Fruit fly (Drosophila melanogaster) whole organism, embryonic: ENCODE data around the gene Elp3.

Source experiments
- Adf1 ChIP-seq: fragments of 200-800 bp; sonication (Bioruptor generic); IDR thresholded peaks from 2 replicates; pipeline ENCODE4 v1.3.6; 2022; ENCODE audit warnings: missing biosample characterization, missing genetic modification characterization
- Antp ChIP-seq: fragments of 200-800 bp; sonication (Bioruptor generic); optimal IDR thresholded peaks from 3 replicates; lab custom pipeline; 2016; ENCODE audit warnings: missing biosample characterization, missing genetic modification characterization
- CG12391 ChIP-seq: fragments of 200-800 bp; sonication (Bioruptor generic); optimal IDR thresholded peaks from 3 replicates; lab custom pipeline; 2018; ENCODE audit warnings: missing biosample characterization, mild to moderate bottlenecking, missing genetic modification characterization, moderate library complexity
- CG13287 ChIP-seq: fragments of 200-800 bp; sonication (Bioruptor generic); IDR thresholded peaks from 2 replicates; pipeline ENCODE4 v1.3.6; 2022; ENCODE audit warnings: missing biosample characterization, missing genetic modification characterization; ENCODE audit not compliant: partially characterized antibody
- CG1832 ChIP-seq: fragments of 200-800 bp; sonication (Bioruptor generic); optimal IDR thresholded peaks from 2 replicates; lab custom pipeline; 2017; ENCODE audit warnings: missing biosample characterization, mild to moderate bottlenecking, missing genetic modification characterization, inconsistent platforms
- CG18764 ChIP-seq: fragments of 200-800 bp; sonication (Bioruptor generic); optimal IDR thresholded peaks from 3 replicates; lab custom pipeline; 2016; ENCODE audit warnings: missing biosample characterization, missing genetic modification characterization
- CG2120 ChIP-seq: fragments of 200-800 bp; sonication (Bioruptor generic); optimal IDR thresholded peaks from 3 replicates; lab custom pipeline; 2016; ENCODE audit warnings: missing biosample characterization, missing genetic modification characterization
- CG31224 ChIP-seq: fragments of 200-800 bp; sonication (Bioruptor generic); IDR thresholded peaks from 2 replicates; pipeline ENCODE4 v1.3.6; 2022; ENCODE audit warnings: missing biosample characterization, missing genetic modification characterization
- CG31388 ChIP-seq: fragments of 200-800 bp; sonication (Bioruptor generic); optimal IDR thresholded peaks from 2 replicates; lab custom pipeline; 2016; ENCODE audit warnings: missing biosample characterization, missing genetic modification characterization
- CG34376 ChIP-seq: fragments of 200-800 bp; sonication (Bioruptor generic); optimal IDR thresholded peaks from 2 replicates; lab custom pipeline; 2018; ENCODE audit warnings: missing biosample characterization, mild to moderate bottlenecking, missing genetic modification characterization
- CG3838 ChIP-seq: fragments of 200-800 bp; sonication (Bioruptor generic); optimal IDR thresholded peaks from 3 replicates; lab custom pipeline; 2016; ENCODE audit warnings: missing biosample characterization, missing genetic modification characterization
- CG43689 ChIP-seq: fragments of 200-800 bp; sonication (Bioruptor generic); IDR thresholded peaks from 2 replicates; pipeline ENCODE4 v1.3.6; 2022; ENCODE audit warnings: missing biosample characterization, missing genetic modification characterization
- CG4617 ChIP-seq: fragments of 200-800 bp; sonication (Bioruptor generic); optimal IDR thresholded peaks from 3 replicates; lab custom pipeline; 2016; ENCODE audit warnings: missing biosample characterization, missing genetic modification characterization, borderline replicate concordance
- CG4707 ChIP-seq: fragments of 200-800 bp; sonication (Bioruptor generic); optimal IDR thresholded peaks from 2 replicates; lab custom pipeline; 2018; ENCODE audit warnings: missing biosample characterization, mild to moderate bottlenecking, missing genetic modification characterization, moderate library complexity
- CG7963 ChIP-seq: fragments of 200-800 bp; sonication (Bioruptor generic); IDR thresholded peaks from 3 replicates; pipeline ENCODE4 v1.3.6; 2022; ENCODE audit warnings: missing biosample characterization, missing genetic modification characterization; ENCODE audit not compliant: partially characterized antibody
- CoRest ChIP-seq: fragments of 200-800 bp; sonication (Bioruptor generic); optimal IDR thresholded peaks from 3 replicates; lab custom pipeline; 2018; ENCODE audit warnings: missing biosample characterization, mild to moderate bottlenecking, missing genetic modification characterization, moderate library complexity
- Doc3 ChIP-seq: fragments of 200-800 bp; sonication (Bioruptor generic); IDR thresholded peaks from 3 replicates; pipeline ENCODE4 v1.3.6; 2022; ENCODE audit warnings: missing biosample characterization, missing genetic modification characterization; ENCODE audit not compliant: partially characterized antibody
- Dref ChIP-seq: fragments of 200-800 bp; sonication (Bioruptor generic); IDR thresholded peaks from 2 replicates; pipeline ENCODE4 v1.3.6; 2022; ENCODE audit warnings: missing biosample characterization, missing genetic modification characterization
- Fer2 ChIP-seq: fragments of 200-800 bp; sonication (Bioruptor generic); optimal IDR thresholded peaks from 2 replicates; lab custom pipeline; 2018; ENCODE audit warnings: missing biosample characterization, mild to moderate bottlenecking, missing genetic modification characterization, moderate library complexity
- HmgD ChIP-seq: fragments of 200-800 bp; sonication (Bioruptor generic); optimal IDR thresholded peaks from 3 replicates; lab custom pipeline; 2016; ENCODE audit warnings: missing biosample characterization, missing genetic modification characterization
- Hr3 ChIP-seq: fragments of 200-800 bp; sonication (Bioruptor generic); optimal IDR thresholded peaks from 3 replicates; lab custom pipeline; 2016; ENCODE audit warnings: missing biosample characterization, missing genetic modification characterization
- Hr51 ChIP-seq, 2 experiments: fragments of 200-800 bp; sonication (Bioruptor generic); optimal IDR thresholded peaks; 2 replicates in 1 of 2; 3 replicates in 1 of 2; lab custom pipeline; 2016 to 2018; ENCODE audit warnings: missing biosample characterization in 2 of 2, missing genetic modification characterization in 2 of 2, mild to moderate bottlenecking in 1 of 2, moderate library complexity in 1 of 2
- MESR4 ChIP-seq: fragments of 200-800 bp; sonication (Bioruptor generic); optimal IDR thresholded peaks from 2 replicates; lab custom pipeline; 2018; ENCODE audit warnings: missing biosample characterization, mild to moderate bottlenecking, missing genetic modification characterization, moderate library complexity
- Mad ChIP-seq: fragments of 200-800 bp; sonication (Bioruptor generic); optimal IDR thresholded peaks from 2 replicates; lab custom pipeline; 2016; ENCODE audit warnings: missing biosample characterization, missing genetic modification characterization
- Nf-YC ChIP-seq: fragments of 200-800 bp; optimal IDR thresholded peaks from 3 replicates; lab custom pipeline; 2019; ENCODE audit warnings: missing biosample characterization, mild to moderate bottlenecking, missing genetic modification characterization, moderate library complexity
- Oli ChIP-seq: fragments of 200-800 bp; sonication (Bioruptor generic); optimal IDR thresholded peaks from 2 replicates; lab custom pipeline; 2018; ENCODE audit warnings: missing biosample characterization, mild to moderate bottlenecking, missing genetic modification characterization, moderate library complexity
- Opbp ChIP-seq: fragments of 200-800 bp; sonication (Bioruptor generic); IDR thresholded peaks from 3 replicates; pipeline ENCODE4 v1.3.6; 2022; ENCODE audit warnings: missing biosample characterization, missing genetic modification characterization; ENCODE audit not compliant: partially characterized antibody
- Sox102F ChIP-seq: fragments of 200-800 bp; sonication (Bioruptor generic); optimal IDR thresholded peaks from 2 replicates; lab custom pipeline; 2018; ENCODE audit warnings: missing biosample characterization, mild to moderate bottlenecking, missing genetic modification characterization, moderate library complexity
- Sry-β ChIP-seq: fragments of 200-800 bp; sonication (Bioruptor generic); optimal IDR thresholded peaks from 2 replicates; lab custom pipeline; 2018; ENCODE audit warnings: missing biosample characterization, mild to moderate bottlenecking, missing genetic modification characterization, moderate library complexity
- ash1 ChIP-seq: fragments of 200-800 bp; sonication (Bioruptor generic); optimal IDR thresholded peaks from 2 replicates; lab custom pipeline; 2018; ENCODE audit warnings: missing biosample characterization, mild to moderate bottlenecking, missing genetic modification characterization
- cg ChIP-seq: fragments of 200-800 bp; sonication (Bioruptor generic); optimal IDR thresholded peaks from 3 replicates; lab custom pipeline; 2019; ENCODE audit warnings: missing biosample characterization, mild to moderate bottlenecking, missing genetic modification characterization, moderate library complexity
- dimm ChIP-seq: fragments of 200-800 bp; sonication (Bioruptor generic); IDR thresholded peaks from 2 replicates; pipeline ENCODE4 v1.3.6; 2022; ENCODE audit warnings: missing biosample characterization, missing genetic modification characterization
- dmrt11E ChIP-seq: fragments of 200-800 bp; sonication (Bioruptor generic); optimal IDR thresholded peaks from 3 replicates; lab custom pipeline; 2018; ENCODE audit warnings: missing biosample characterization, mild to moderate bottlenecking, missing genetic modification characterization, moderate library complexity
- dmrt99B ChIP-seq: fragments of 200-800 bp; sonication (Bioruptor generic); optimal IDR thresholded peaks from 2 replicates; lab custom pipeline; 2018; ENCODE audit warnings: missing biosample characterization, mild to moderate bottlenecking, missing genetic modification characterization, moderate library complexity
- esg ChIP-seq: fragments of 200-800 bp; sonication (Bioruptor generic); conservative IDR thresholded peaks from 2 replicates; pipeline ENCODE4 v1.3.6; 2022; ENCODE audit warnings: missing biosample characterization, missing genetic modification characterization
- ewg ChIP-seq: fragments of 200-800 bp; sonication (Bioruptor generic); optimal IDR thresholded peaks from 3 replicates; lab custom pipeline; 2017; ENCODE audit warnings: mild to moderate bottlenecking, missing biosample characterization, missing genetic modification reagents, missing genetic modification characterization
- fru ChIP-seq: fragments of >200 bp; optimal IDR thresholded peaks from 2 replicates; lab custom pipeline; 2017
- gcm ChIP-seq: fragments of 200-800 bp; sonication (Bioruptor generic); optimal IDR thresholded peaks from 2 replicates; lab custom pipeline; 2019; ENCODE audit warnings: missing biosample characterization, mild to moderate bottlenecking, missing genetic modification characterization, moderate library complexity
- hbn ChIP-seq: fragments of 200-800 bp; sonication (Bioruptor generic); IDR thresholded peaks from 2 replicates; pipeline ENCODE4 v1.3.6; 2022; ENCODE audit warnings: missing biosample characterization, missing genetic modification characterization; ENCODE audit not compliant: partially characterized antibody
- her ChIP-seq: fragments of 200-800 bp; sonication (Bioruptor generic); optimal IDR thresholded peaks from 2 replicates; lab custom pipeline; 2016; ENCODE audit warnings: missing biosample characterization, missing genetic modification characterization
- inv ChIP-seq: fragments of 200-800 bp; sonication (Bioruptor generic); IDR thresholded peaks from 2 replicates; pipeline ENCODE4 v1.3.6; 2022; ENCODE audit warnings: missing biosample characterization, missing genetic modification characterization; ENCODE audit not compliant: partially characterized antibody
- kni ChIP-seq: fragments of 200-800 bp; sonication (Bioruptor generic); optimal IDR thresholded peaks from 3 replicates; lab custom pipeline; 2017; ENCODE audit warnings: mild to moderate bottlenecking, missing biosample characterization, missing genetic modification reagents, missing genetic modification characterization
- lmd ChIP-seq: fragments of 200-800 bp; sonication (Bioruptor generic); IDR thresholded peaks from 2 replicates; pipeline ENCODE4 v1.3.6; 2022; ENCODE audit warnings: missing biosample characterization, missing genetic modification characterization
- lov ChIP-seq, 2 experiments: fragments of 200-800 bp in 1 of 2; fragments of >200 bp in 1 of 2; sonication (Bioruptor generic) in 1 of 2; IDR thresholded peaks in 1 of 2; optimal IDR thresholded peaks in 1 of 2; 2 replicates in 1 of 2; 3 replicates in 1 of 2; pipeline versions ENCODE4 v1.3.6 to Lab custom; 2017 to 2022; ENCODE audit warnings: missing biosample characterization in 1 of 2, missing genetic modification characterization in 1 of 2
- salm ChIP-seq: fragments of 200-800 bp; sonication (Bioruptor generic); optimal IDR thresholded peaks from 2 replicates; lab custom pipeline; 2018; ENCODE audit warnings: missing biosample characterization, mild to moderate bottlenecking, missing genetic modification characterization
- sd ChIP-seq: fragments of 200-800 bp; sonication (Bioruptor generic); optimal IDR thresholded peaks from 3 replicates; lab custom pipeline; 2018; ENCODE audit warnings: missing biosample characterization, mild to moderate bottlenecking, missing genetic modification characterization, moderate library complexity
- sna ChIP-seq: fragments of 200-800 bp; sonication (Bioruptor generic); IDR thresholded peaks from 2 replicates; pipeline ENCODE4 v1.3.6; 2022; ENCODE audit warnings: missing biosample characterization, missing genetic modification characterization; ENCODE audit not compliant: partially characterized antibody
- ttk ChIP-seq: fragments of 200-800 bp; sonication (Bioruptor generic); IDR thresholded peaks from 2 replicates; pipeline ENCODE4 v2.1.2; 2022; ENCODE audit warnings: missing biosample characterization, missing genetic modification characterization
- vnd ChIP-seq: fragments of 200-800 bp; sonication (Bioruptor generic); IDR thresholded peaks from 3 replicates; pipeline ENCODE4 v1.3.6; 2022; ENCODE audit warnings: missing biosample characterization, missing genetic modification characterization; ENCODE audit not compliant: partially characterized antibody

The Elp3 gene

DNA sequence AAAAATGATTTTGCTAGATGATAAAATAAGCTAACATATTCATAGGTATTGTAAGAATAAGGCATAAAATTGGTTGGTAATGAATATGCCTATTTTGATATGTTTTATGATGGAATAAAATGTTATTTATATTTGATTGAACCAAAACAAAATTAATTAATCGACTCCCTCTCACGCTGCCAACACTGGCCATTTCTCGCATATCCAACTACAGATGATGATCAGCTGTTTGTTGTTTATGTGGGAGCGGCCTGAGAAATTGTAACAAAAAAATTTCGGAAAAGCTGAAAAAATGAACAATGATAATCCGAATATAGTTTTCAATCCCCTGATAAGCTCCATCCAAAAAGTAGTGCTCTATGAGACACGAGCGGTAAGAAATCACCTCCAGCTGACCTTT lies 20.4 kb downstream of the Elp3 start, which contains the start of gene FIG4 (continued):
- peak; percentile 84 for TF ChIP-seq sna (GFP tag; lab: Robert Waterston, UW)
- peak; percentile 3 for TF ChIP-seq CG34376 (GFP tag; lab: Kevin White, UChicago)
- TF ChIP-seq CG31224 (GFP tag; lab: Robert Waterston, UW) = no peak
- TF ChIP-seq ttk (GFP tag; lab: Robert Waterston, UW) = no peak
- TF ChIP-seq ash1 = no peak
- peak; percentile 48 for TF ChIP-seq inv (GFP tag; lab: Robert Waterston, UW)
- TF ChIP-seq CG1832 = no peak
- TF ChIP-seq salm = no peak
- no peak for TF ChIP-seq Mad (GFP tag; lab: Kevin White, UChicago)
- no peak for TF ChIP-seq dmrt99B (tag; lab: Kevin White, UChicago)
- TF ChIP-seq Hr51 (GFP tag; optimal IDR thresholded peaks at IDR 0.05; lab: Kevin White, UChicago) = no peak
- TF ChIP-seq CG4617 (GFP tag; lab: Kevin White, UChicago) = no peak
- TF ChIP-seq CoRest = peak; percentile 20
- no peak for TF ChIP-seq lov (optimal IDR thresholded peaks at IDR 0.05; lab: Kevin White, UChicago)
- TF ChIP-seq lov (GFP tag; IDR thresholded peaks at IDR 0.05; lab: Robert Waterston, UW) = no peak
- no peak for TF ChIP-seq CG31388 (GFP tag; lab: Kevin White, UChicago)
- no peak for TF ChIP-seq HmgD (GFP tag; lab: Kevin White, UChicago)
- no peak for TF ChIP-seq Antp
- TF ChIP-seq CG13287 (GFP tag; lab: Robert Waterston, UW) = peak; percentile 86
- no peak for TF ChIP-seq Adf1
- peak; percentile 1 for TF ChIP-seq CG2120
- TF ChIP-seq Opbp (GFP tag; lab: Robert Waterston, UW) = peak; percentile 54; the same call in 1 of the 3 replicates
- TF ChIP-seq CG7963 (GFP tag; lab: Robert Waterston, UW) = no peak
- TF ChIP-seq dmrt11E (tag; lab: Kevin White, UChicago) = no peak
- TF ChIP-seq gcm (GFP tag; lab: Kevin White, UChicago) = peak; percentile 14
- no peak for TF ChIP-seq ewg (GFP tag; lab: Kevin White, UChicago)
- TF ChIP-seq hbn = peak; percentile 83
- TF ChIP-seq MESR4 (GFP tag; lab: Kevin White, UChicago) = peak; percentile 2
- TF ChIP-seq Nf-YC = no peak
- TF ChIP-seq CG18764 (GFP tag; lab: Kevin White, UChicago) = no peak
- 0 out of 3 replicates have a peak, but pooled peaks have one; percentile 23 for TF ChIP-seq vnd (GFP tag; lab: Robert Waterston, UW)
- no peak for TF ChIP-seq Oli (tag; lab: Kevin White, UChicago)
- no peak for TF ChIP-seq Sox102F (GFP tag; lab: Kevin White, UChicago)
- TF ChIP-seq lmd (GFP tag; lab: Robert Waterston, UW) = no peak
- TF ChIP-seq Fer2 = no peak
- no peak for TF ChIP-seq cg (GFP tag; lab: Kevin White, UChicago)
- TF ChIP-seq CG12391 (tag; lab: Kevin White, UChicago) = peak; percentile 7
- no peak for TF ChIP-seq Dref (GFP tag; lab: Robert Waterston, UW)
- no peak for TF ChIP-seq CG4707 (GFP tag; lab: Kevin White, UChicago)
- no peak for TF ChIP-seq fru (lab: Kevin White, UChicago)
- peak; percentile 10 for TF ChIP-seq kni
- no peak for TF ChIP-seq her (GFP tag; lab: Kevin White, UChicago)
- peak; percentile 90 for TF ChIP-seq Sry-β
- no peak for TF ChIP-seq CG3838
- TF ChIP-seq esg (GFP tag; lab: Robert Waterston, UW) = no peak
- no peak for TF ChIP-seq CG43689 (GFP tag; lab: Robert Waterston, UW)
- TF ChIP-seq sd (tag; lab: Kevin White, UChicago) = peak; percentile 68
- no peak for TF ChIP-seq Hr3
- TF ChIP-seq dimm = no peak
- TF ChIP-seq Doc3 (GFP tag; lab: Robert Waterston, UW) = peak; percentile 91
